Fruit fly (Drosophila melanogaster) whole organism, embryonic: Measurements from ENCODE around the gene CG32639.
A peak's percentile ranks its signal among the peaks of the same experiment; 100 is the strongest.

Experiments used
- Adf1 ChIP-seq: fragments of 200-800 bp; sonication (Bioruptor generic); IDR thresholded peaks from 2 replicates; pipeline ENCODE4 v1.3.6; 2022; ENCODE audit warnings: missing biosample characterization, missing genetic modification characterization
- Asciz ChIP-seq: fragments of 200-800 bp; sonication (Bioruptor generic); optimal IDR thresholded peaks from 2 replicates; lab custom pipeline; 2017; ENCODE audit warnings: missing biosample characterization, mild to moderate bottlenecking, missing genetic modification characterization, missing genetic modification reagents
- Bdp1 ChIP-seq: fragments of 200-800 bp; sonication (Bioruptor generic); optimal IDR thresholded peaks from 3 replicates; lab custom pipeline; 2016; ENCODE audit warnings: missing biosample characterization, missing genetic modification characterization
- CG10209 ChIP-seq: fragments of 200-800 bp; sonication (Bioruptor generic); optimal IDR thresholded peaks from 3 replicates; lab custom pipeline; 2017; ENCODE audit warnings: missing biosample characterization, mild to moderate bottlenecking, missing genetic modification characterization, missing genetic modification reagents
- CG10274 ChIP-seq: fragments of 200-800 bp; sonication (Bioruptor generic); optimal IDR thresholded peaks from 3 replicates; lab custom pipeline; 2017; ENCODE audit warnings: missing biosample characterization, mild to moderate bottlenecking, missing genetic modification characterization
- CG10565 ChIP-seq: fragments of 200-800 bp; sonication (Bioruptor generic); optimal IDR thresholded peaks from 3 replicates; lab custom pipeline; 2016; ENCODE audit warnings: missing biosample characterization, mild to moderate bottlenecking, missing genetic modification characterization
- CG11695 ChIP-seq: fragments of 200-800 bp; sonication (Bioruptor generic); IDR thresholded peaks from 3 replicates; pipeline ENCODE4 v1.3.6; 2022; ENCODE audit warnings: missing biosample characterization, missing genetic modification characterization
- CG12391 ChIP-seq: fragments of 200-800 bp; sonication (Bioruptor generic); optimal IDR thresholded peaks from 3 replicates; lab custom pipeline; 2018; ENCODE audit warnings: missing biosample characterization, mild to moderate bottlenecking, missing genetic modification characterization, moderate library complexity
- CG12659 ChIP-seq: fragments of 200-800 bp; sonication (Bioruptor generic); optimal IDR thresholded peaks from 3 replicates; lab custom pipeline; 2017; ENCODE audit warnings: mild to moderate bottlenecking, missing biosample characterization, missing genetic modification reagents, missing genetic modification characterization
- CG30431 ChIP-seq: fragments of 200-800 bp; sonication (Bioruptor generic); optimal IDR thresholded peaks from 2 replicates; lab custom pipeline; 2017; ENCODE audit warnings: missing biosample characterization, missing genetic modification characterization
- CG34376 ChIP-seq: fragments of 200-800 bp; sonication (Bioruptor generic); optimal IDR thresholded peaks from 2 replicates; lab custom pipeline; 2018; ENCODE audit warnings: missing biosample characterization, mild to moderate bottlenecking, missing genetic modification characterization
- CG3995 ChIP-seq: fragments of 200-800 bp; sonication (Bioruptor generic); optimal IDR thresholded peaks from 3 replicates; lab custom pipeline; 2016; ENCODE audit warnings: missing biosample characterization, missing genetic modification characterization
- CG42726 ChIP-seq: fragments of 200-800 bp; sonication (Bioruptor generic); IDR thresholded peaks from 2 replicates; pipeline ENCODE4 v1.3.6; 2022; ENCODE audit warnings: missing biosample characterization, missing genetic modification characterization; ENCODE audit not compliant: partially characterized antibody
- CG4854 ChIP-seq: fragments of 200-800 bp; sonication (Bioruptor generic); optimal IDR thresholded peaks from 2 replicates; lab custom pipeline; 2016; ENCODE audit warnings: missing biosample characterization, missing genetic modification characterization, inconsistent platforms
- CG6654 ChIP-seq: fragments of 200-800 bp; sonication (Bioruptor generic); optimal IDR thresholded peaks from 2 replicates; lab custom pipeline; 2017; ENCODE audit warnings: missing biosample characterization, mild to moderate bottlenecking, missing genetic modification characterization
- CG7556 ChIP-seq: fragments of 200-800 bp; sonication (Bioruptor generic); optimal IDR thresholded peaks from 2 replicates; lab custom pipeline; 2017; ENCODE audit warnings: missing biosample characterization, mild to moderate bottlenecking, missing genetic modification characterization
- CG8765 ChIP-seq: fragments of 200-800 bp; sonication (Bioruptor generic); IDR thresholded peaks from 2 replicates; pipeline ENCODE4 v1.3.6; 2022; ENCODE audit warnings: missing biosample characterization, missing genetic modification characterization
- Chrac-16 ChIP-seq: fragments of 200-800 bp; sonication (Bioruptor generic); optimal IDR thresholded peaks from 3 replicates; lab custom pipeline; 2016; ENCODE audit warnings: missing biosample characterization, missing genetic modification characterization
- CoRest ChIP-seq: fragments of 200-800 bp; sonication (Bioruptor generic); optimal IDR thresholded peaks from 3 replicates; lab custom pipeline; 2018; ENCODE audit warnings: missing biosample characterization, mild to moderate bottlenecking, missing genetic modification characterization, moderate library complexity
- E2f1 ChIP-seq: fragments of 200-800 bp; sonication (Bioruptor generic); IDR thresholded peaks from 2 replicates; pipeline ENCODE4 v1.3.6; 2022; ENCODE audit warnings: missing biosample characterization, missing genetic modification characterization
- H2.0 ChIP-seq: fragments of 200-800 bp; sonication (Bioruptor generic); IDR thresholded peaks from 2 replicates; pipeline ENCODE4 v1.3.6; 2022; ENCODE audit warnings: missing biosample characterization, missing genetic modification characterization
- HLH3B ChIP-seq: fragments of 200-800 bp; sonication (Bioruptor generic); IDR thresholded peaks from 2 replicates; pipeline ENCODE4 v1.3.6; 2022; ENCODE audit warnings: missing biosample characterization, missing genetic modification characterization
- Myb ChIP-seq: fragments of 200-800 bp; sonication (Bioruptor generic); optimal IDR thresholded peaks from 2 replicates; lab custom pipeline; 2016; ENCODE audit warnings: missing biosample characterization, missing genetic modification characterization
- Neu2 ChIP-seq: fragments of 200-800 bp; sonication (Bioruptor generic); optimal IDR thresholded peaks from 3 replicates; lab custom pipeline; 2016; ENCODE audit warnings: missing biosample characterization, missing genetic modification characterization, borderline replicate concordance
- PHDP ChIP-seq: fragments of 200-800 bp; sonication (Bioruptor generic); optimal IDR thresholded peaks from 3 replicates; lab custom pipeline; 2018; ENCODE audit warnings: missing biosample characterization, mild to moderate bottlenecking, missing genetic modification characterization, moderate library complexity
- Scr ChIP-seq: fragments of 200-800 bp; sonication (Bioruptor generic); IDR thresholded peaks from 2 replicates; pipeline ENCODE4 v1.3.6; 2022; ENCODE audit warnings: missing biosample characterization, missing genetic modification characterization; ENCODE audit not compliant: partially characterized antibody
- Sin3A ChIP-seq: fragments of >200 bp; optimal IDR thresholded peaks from 2 replicates; lab custom pipeline; 2018
- Ssrp ChIP-seq: fragments of 200-800 bp; sonication (Bioruptor generic); optimal IDR thresholded peaks from 2 replicates; lab custom pipeline; 2018; ENCODE audit warnings: missing biosample characterization, mild to moderate bottlenecking, missing genetic modification characterization, moderate library complexity
- amos ChIP-seq: fragments of 200-800 bp; sonication (Bioruptor generic); IDR thresholded peaks from 2 replicates; pipeline ENCODE4 v1.3.6; 2022; ENCODE audit warnings: missing biosample characterization, missing genetic modification characterization; ENCODE audit not compliant: partially characterized antibody
- aop ChIP-seq: fragments of 200-800 bp; sonication (Bioruptor generic); IDR thresholded peaks from 2 replicates; pipeline ENCODE4 v1.3.6; 2022; ENCODE audit warnings: missing biosample characterization, missing genetic modification characterization
- bigmax ChIP-seq: fragments of 200-800 bp; sonication (Bioruptor generic); optimal IDR thresholded peaks from 2 replicates; lab custom pipeline; 2018; ENCODE audit warnings: missing biosample characterization, mild to moderate bottlenecking, missing genetic modification characterization
- chinmo ChIP-seq: fragments of 200-800 bp; sonication (Bioruptor generic); IDR thresholded peaks from 4 replicates; pipeline ENCODE4 v1.3.6; 2022; ENCODE audit warnings: missing biosample characterization, missing genetic modification characterization; ENCODE audit not compliant: partially characterized antibody
- da ChIP-seq: fragments of 200-800 bp; sonication (Bioruptor generic); optimal IDR thresholded peaks from 2 replicates; lab custom pipeline; 2016; ENCODE audit warnings: missing biosample characterization, missing genetic modification characterization
- dm ChIP-seq: fragments of 200-800 bp; sonication (Bioruptor generic); optimal IDR thresholded peaks from 3 replicates; lab custom pipeline; 2016; ENCODE audit warnings: missing biosample characterization, missing genetic modification characterization
- emc ChIP-seq: fragments of 200-800 bp; sonication (Bioruptor generic); optimal IDR thresholded peaks from 2 replicates; lab custom pipeline; 2016; ENCODE audit warnings: missing biosample characterization, missing genetic modification characterization
- fd64A ChIP-seq: fragments of 200-800 bp; sonication (Bioruptor generic); optimal IDR thresholded peaks from 3 replicates; lab custom pipeline; 2018; ENCODE audit warnings: missing biosample characterization, mild to moderate bottlenecking, missing genetic modification characterization
- ftz-f1 ChIP-seq: fragments of 200-800 bp; sonication (Bioruptor generic); optimal IDR thresholded peaks from 2 replicates; lab custom pipeline; 2016; ENCODE audit warnings: missing biosample characterization, missing genetic modification characterization
- jigr1 ChIP-seq: fragments of 200-800 bp; sonication (Bioruptor generic); IDR thresholded peaks from 3 replicates; pipeline ENCODE4 v1.3.6; 2022; ENCODE audit warnings: missing biosample characterization, missing genetic modification characterization
- lola ChIP-seq, 3 experiments: fragments of >200 bp in 2 of 3; fragments of 200-800 bp in 1 of 3; sonication (Bioruptor generic) in 1 of 3; optimal IDR thresholded peaks; 2 replicates each; lab custom pipeline; 2017 to 2019; ENCODE audit warnings: missing biosample characterization in 3 of 3, missing genetic modification characterization in 3 of 3, mild to moderate bottlenecking in 1 of 3, moderate library complexity in 1 of 3
- prd ChIP-seq, 3 experiments: fragments of >200 bp in 2 of 3; fragments of 200-800 bp in 1 of 3; sonication (Bioruptor generic) in 1 of 3; optimal IDR thresholded peaks in 2 of 3; IDR thresholded peaks in 1 of 3; 2 replicates in 2 of 3; 3 replicates in 1 of 3; pipeline versions ENCODE4 v1.3.6 to Lab custom; 2017 to 2022; ENCODE audit warnings: missing biosample characterization in 1 of 3, missing genetic modification characterization in 1 of 3
- pum ChIP-seq: fragments of 200-800 bp; sonication (Bioruptor generic); optimal IDR thresholded peaks from 2 replicates; lab custom pipeline; 2016; ENCODE audit warnings: missing biosample characterization, missing genetic modification characterization
- ranshi ChIP-seq: fragments of 200-800 bp; sonication (Bioruptor generic); IDR thresholded peaks from 2 replicates; pipeline ENCODE4 v1.3.6; 2022; ENCODE audit warnings: missing biosample characterization, missing genetic modification characterization
- row ChIP-seq: fragments of 200-800 bp; sonication (Bioruptor generic); IDR thresholded peaks from 3 replicates; pipeline ENCODE4 v1.3.6; 2022; ENCODE audit warnings: missing biosample characterization, missing genetic modification characterization
- seq ChIP-seq: fragments of 200-800 bp; sonication (Bioruptor generic); IDR thresholded peaks from 2 replicates; pipeline ENCODE4 v1.3.6; 2022; ENCODE audit warnings: missing biosample characterization, missing genetic modification characterization
- sim ChIP-seq: fragments of 200-800 bp; sonication (Bioruptor generic); IDR thresholded peaks from 2 replicates; pipeline ENCODE4 v1.3.6; 2022; ENCODE audit warnings: missing biosample characterization, missing genetic modification characterization
- slou ChIP-seq: fragments of 200-800 bp; sonication (Bioruptor generic); optimal IDR thresholded peaks from 3 replicates; lab custom pipeline; 2016; ENCODE audit warnings: missing biosample characterization, missing genetic modification characterization
- tna ChIP-seq: fragments of 200-800 bp; sonication (Bioruptor generic); IDR thresholded peaks from 2 replicates; pipeline ENCODE4 v1.3.6; 2022; ENCODE audit warnings: missing biosample characterization, missing genetic modification characterization; ENCODE audit not compliant: partially characterized antibody
- tup ChIP-seq: fragments of 200-800 bp; sonication (Bioruptor generic); optimal IDR thresholded peaks from 2 replicates; lab custom pipeline; 2016; ENCODE audit warnings: missing biosample characterization, mild to moderate bottlenecking, missing genetic modification characterization, moderate library complexity
- zfh1 ChIP-seq: fragments of 200-800 bp; sonication (Bioruptor generic); IDR thresholded peaks from 3 replicates; pipeline ENCODE4 v1.3.6; 2022; ENCODE audit warnings: missing biosample characterization, missing genetic modification characterization

The CG32639 gene

DNA sequence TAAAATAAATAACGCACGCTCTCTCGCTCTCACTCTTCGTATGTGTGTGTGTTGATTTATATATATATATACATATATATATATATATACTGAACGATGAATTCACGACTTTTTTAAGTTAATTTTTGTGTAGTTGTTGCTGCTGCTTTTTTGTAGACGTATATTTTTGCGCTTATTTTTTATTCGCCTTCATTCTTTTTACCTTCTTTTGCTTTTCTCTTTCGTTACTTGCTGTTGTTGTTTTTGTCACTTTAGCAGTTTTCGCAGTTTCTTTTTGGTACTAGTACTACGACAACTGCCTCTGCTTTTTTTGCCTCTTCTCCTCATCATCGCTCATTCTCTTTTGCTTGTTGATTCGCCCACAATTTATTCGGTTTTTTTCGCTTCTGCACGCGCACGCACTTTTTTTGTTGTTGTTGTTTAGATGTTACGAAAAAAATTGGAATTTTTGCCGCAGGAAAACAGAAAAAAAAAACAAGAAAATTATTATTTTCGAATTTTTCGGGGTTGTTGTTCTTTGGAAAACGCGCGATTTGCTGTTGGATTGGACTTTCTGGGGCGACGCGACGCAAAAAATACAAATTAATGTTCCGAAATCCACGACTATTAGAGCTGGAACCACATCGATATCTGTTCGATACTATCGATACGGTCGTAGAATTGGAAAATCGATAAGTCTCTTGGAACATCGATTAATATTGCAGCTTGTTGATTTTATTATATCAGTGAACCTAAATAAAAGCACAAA is 48.8 kb upstream of the CG32639 start, which contains the start of the genes HDAC4 and CG15743 (continued):
- TF ChIP-seq emc (GFP tag; lab: Kevin White, UChicago): no peak
- peak; percentile 92 for TF ChIP-seq Scr
- TF ChIP-seq jigr1 (GFP tag; lab: Robert Waterston, UW): no peak
- TF ChIP-seq Neu2: no peak
- no peak for TF ChIP-seq fd64A (GFP tag; lab: Kevin White, UChicago)
- no peak for TF ChIP-seq Bdp1 (GFP tag; lab: Kevin White, UChicago)
- no peak for TF ChIP-seq pum
- no peak for TF ChIP-seq PHDP
- peak; percentile 26; the same call in 1 of the 2 replicates for TF ChIP-seq seq (GFP tag; lab: Robert Waterston, UW)
- no peak for TF ChIP-seq prd (optimal IDR thresholded peaks at IDR 0.05; lab: Kevin White, UChicago)
- no peak for TF ChIP-seq prd (GFP tag; IDR thresholded peaks at IDR 0.05; lab: Robert Waterston, UW)
- TF ChIP-seq CG7556 (GFP tag; lab: Kevin White, UChicago): no peak
- peak; percentile 12 for TF ChIP-seq CoRest (tag; lab: Kevin White, UChicago)
- TF ChIP-seq da (GFP tag; lab: Kevin White, UChicago): no peak
- no peak for TF ChIP-seq sim (GFP tag; lab: Robert Waterston, UW)
- TF ChIP-seq slou: no peak
- TF ChIP-seq ftz-f1 (GFP tag; lab: Kevin White, UChicago): no peak
- no peak for TF ChIP-seq CG8765 (GFP tag; lab: Robert Waterston, UW)
- no peak for TF ChIP-seq ranshi (GFP tag; lab: Robert Waterston, UW)
- 0 out of 3 replicates have a peak, but pooled peaks have one; percentile 39 for TF ChIP-seq zfh1 (GFP tag; lab: Robert Waterston, UW)
- no peak for TF ChIP-seq E2f1 (GFP tag; lab: Robert Waterston, UW)
- no peak for TF ChIP-seq dm (GFP tag; lab: Kevin White, UChicago)
- TF ChIP-seq lola (GFP tag; optimal IDR thresholded peaks at IDR 0.05; lab: Kevin White, UChicago): no peak
- no peak for TF ChIP-seq tup (GFP tag; lab: Kevin White, UChicago)
- TF ChIP-seq HLH3B (GFP tag; lab: Robert Waterston, UW): no peak
- peak; percentile 57; the same call in 2 of the 3 replicates for TF ChIP-seq row
- no peak for TF ChIP-seq Ssrp (tag; lab: Kevin White, UChicago)
- TF ChIP-seq CG11695 (GFP tag; lab: Robert Waterston, UW): no peak
- peak; percentile 37 for TF ChIP-seq CG34376 (GFP tag; lab: Kevin White, UChicago)
- TF ChIP-seq chinmo (GFP tag; lab: Robert Waterston, UW): peak; percentile 82; the same call in 1 of the 4 replicates
- peak; percentile 49 for TF ChIP-seq CG12659 (GFP tag; lab: Kevin White, UChicago)
- TF ChIP-seq CG42726: peak; percentile 64; the same call in 1 of the 2 replicates
- no peak for TF ChIP-seq CG4854 (GFP tag; lab: Kevin White, UChicago)
- TF ChIP-seq CG6654 (GFP tag; lab: Kevin White, UChicago): no peak
- no peak for TF ChIP-seq Chrac-16
- TF ChIP-seq CG12391 (tag; lab: Kevin White, UChicago): peak; percentile 44
- TF ChIP-seq Sin3A (lab: Kevin White, UChicago): peak; percentile 15
- no peak for TF ChIP-seq CG10565
- TF ChIP-seq Myb: no peak
- TF ChIP-seq Asciz: no peak
- TF ChIP-seq aop (GFP tag; lab: Robert Waterston, UW): no peak
- no peak for TF ChIP-seq CG10274
- peak; percentile 83 for TF ChIP-seq tna (GFP tag; lab: Robert Waterston, UW)
- no peak for TF ChIP-seq Adf1 (GFP tag; lab: Robert Waterston, UW)
- no peak for TF ChIP-seq CG10209 (GFP tag; lab: Kevin White, UChicago)
- no peak for TF ChIP-seq bigmax (GFP tag; lab: Kevin White, UChicago)
- TF ChIP-seq CG3995 (GFP tag; lab: Kevin White, UChicago): peak; percentile 10
- TF ChIP-seq CG30431 (GFP tag; lab: Kevin White, UChicago): no peak
- TF ChIP-seq amos (GFP tag; lab: Robert Waterston, UW): peak; percentile 90; the same call in 1 of the 2 replicates
- TF ChIP-seq H2.0 (GFP tag; lab: Robert Waterston, UW): no peak
